Fruit fly (Drosophila melanogaster) whole organism, wandering third instar larva: Measurements from ENCODE around the gene Task6.

Experiments used
- Abd-B ChIP-seq: fragments of >200 bp; optimal IDR thresholded peaks from 2 replicates; lab custom pipeline; 2017; ENCODE audit warnings: missing biosample characterization, missing genetic modification characterization
- Dfd ChIP-seq: fragments of >200 bp; optimal IDR thresholded peaks from 2 replicates; lab custom pipeline; 2017; ENCODE audit warnings: missing biosample characterization, missing genetic modification characterization
- Myc ChIP-seq: fragments of >200 bp; optimal IDR thresholded peaks from 2 replicates; lab custom pipeline; 2017
- Rel ChIP-seq, 2 experiments: fragments of 200-800 bp; sonication (Bioruptor generic) in 1 of 2; optimal IDR thresholded peaks; 2 replicates in 1 of 2; 3 replicates in 1 of 2; lab custom pipeline; 2016 to 2019; ENCODE audit warnings: mild to moderate bottlenecking in 2 of 2, missing biosample characterization in 2 of 2, missing genetic modification characterization in 2 of 2, moderate library complexity in 1 of 2
- br ChIP-seq: fragments of 200-800 bp; sonication (Bioruptor generic); optimal IDR thresholded peaks from 2 replicates; lab custom pipeline; 2016; ENCODE audit warnings: missing biosample characterization, missing genetic modification characterization
- dl ChIP-seq, 2 experiments: fragments of 175-275, 200-275 bp in 1 of 2; fragments of 200-275 bp in 1 of 2; sonication (Bioruptor generic); optimal IDR thresholded peaks; lab custom pipeline; 2018; ENCODE audit warnings: mild to moderate bottlenecking in 2 of 2, missing biosample characterization in 2 of 2, missing genetic modification characterization in 2 of 2, moderate library complexity in 2 of 2; ENCODE audit not compliant: partially characterized antibody in 2 of 2, insufficient read depth in 1 of 2
- dsf ChIP-seq: sonication (Bioruptor generic); optimal IDR thresholded peaks from 2 replicates; lab custom pipeline; 2016; ENCODE audit warnings: missing biosample characterization, missing genetic modification characterization, borderline replicate concordance
- ey ChIP-seq: fragments of 200-800 bp; sonication (Bioruptor generic); optimal IDR thresholded peaks from 2 replicates; lab custom pipeline; 2016; ENCODE audit warnings: missing biosample characterization, missing genetic modification characterization
- fru ChIP-seq: fragments of 200-800 bp; sonication (Bioruptor generic); optimal IDR thresholded peaks from 3 replicates; lab custom pipeline; 2016; ENCODE audit warnings: missing biosample characterization, mild to moderate bottlenecking, missing genetic modification characterization
- jim ChIP-seq: fragments of 175-275, 200-325 bp; sonication (Bioruptor generic); optimal IDR thresholded peaks from 2 replicates; lab custom pipeline; 2016; ENCODE audit warnings: missing biosample characterization, mild to moderate bottlenecking, missing genetic modification characterization
- rgr ChIP-seq: fragments of 200-800 bp; sonication (Bioruptor generic); optimal IDR thresholded peaks from 3 replicates; lab custom pipeline; 2016; ENCODE audit warnings: missing biosample characterization, mild to moderate bottlenecking, missing genetic modification characterization
- sage ChIP-seq: fragments of 200-800 bp; sonication (Bioruptor generic); optimal IDR thresholded peaks from 2 replicates; lab custom pipeline; 2016; ENCODE audit warnings: missing biosample characterization, mild to moderate bottlenecking, missing genetic modification characterization
- sv ChIP-seq: fragments of 200-800 bp; sonication (Bioruptor generic); optimal IDR thresholded peaks from 3 replicates; lab custom pipeline; 2016; ENCODE audit warnings: missing biosample characterization, missing genetic modification characterization

DNA sequence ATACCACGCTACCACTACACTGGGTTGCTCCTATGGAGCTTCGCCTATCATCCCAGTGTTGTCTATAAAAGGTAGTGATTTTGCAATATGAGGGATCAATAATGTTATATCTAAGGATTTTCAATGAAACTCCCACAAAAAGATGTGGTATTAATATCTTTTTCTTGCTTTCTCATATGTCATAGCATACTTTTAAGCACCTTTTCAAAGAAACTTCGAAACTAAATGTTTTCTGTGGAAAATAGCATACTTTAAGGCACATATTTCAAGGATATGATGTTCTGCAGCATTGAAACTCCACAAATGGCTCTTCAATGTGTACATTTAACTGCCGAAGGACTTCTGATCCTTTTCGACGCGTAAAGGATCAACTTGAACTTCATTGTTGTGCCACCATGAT, 1.4 kb downstream of the Task6 start:
- TF ChIP-seq jim (GFP tag; lab: Kevin White, UChicago) = no peak
- TF ChIP-seq rgr (GFP tag; lab: Kevin White, UChicago) = no peak
- no peak for TF ChIP-seq Dfd (GFP tag; lab: Kevin White, UChicago)
- TF ChIP-seq Abd-B (GFP tag; lab: Kevin White, UChicago) = no peak
- TF ChIP-seq dl (GFP tag; optimal IDR thresholded peaks at IDR 0.05; lab: Kevin White, UChicago; ENCODE audit: insufficient read depth in 1 of 2, partially characterized antibody in 2 of 2) = no peak
- TF ChIP-seq fru = no peak
- TF ChIP-seq sage = no peak
- no peak for TF ChIP-seq br (GFP tag; lab: Kevin White, UChicago)
- TF ChIP-seq sv (GFP tag; lab: Kevin White, UChicago) = no peak
- no peak for TF ChIP-seq ey (GFP tag; lab: Kevin White, UChicago)
- TF ChIP-seq Rel (GFP tag; optimal IDR thresholded peaks at IDR 0.05; lab: Kevin White, UChicago) = no peak
- TF ChIP-seq Rel (tag; optimal IDR thresholded peaks at IDR 0.05; lab: Kevin White, UChicago) = no peak
- no peak for TF ChIP-seq Myc (lab: Kevin White, UChicago)
- TF ChIP-seq dsf (GFP tag; lab: Kevin White, UChicago) = no peak
